Fruit fly (Drosophila melanogaster) whole organism, prepupa: ENCODE measurements around the gene Gr10b.

Experiments
- CG10631 ChIP-seq: fragments of 200-800 bp; sonication (Bioruptor generic); optimal IDR thresholded peaks from 2 replicates; lab custom pipeline; 2016; ENCODE audit warnings: missing biosample characterization, missing genetic modification characterization
- CG11762 ChIP-seq: fragments of 200-800 bp; sonication (Bioruptor generic); optimal IDR thresholded peaks from 3 replicates; lab custom pipeline; 2016; ENCODE audit warnings: missing biosample characterization, missing genetic modification characterization; ENCODE audit not compliant: insufficient read depth
- CG11902 ChIP-seq: fragments of 200-800 bp; sonication (Bioruptor generic); optimal IDR thresholded peaks from 3 replicates; lab custom pipeline; 2016; ENCODE audit warnings: missing biosample characterization, missing genetic modification characterization
- CG15336 ChIP-seq: fragments of 200-800 bp; sonication (Bioruptor generic); IDR thresholded peaks from 2 replicates; pipeline ENCODE4 v1.3.6; 2022; ENCODE audit warnings: missing biosample characterization, missing genetic modification characterization
- CG1621 ChIP-seq: fragments of 200-800 bp; sonication (Bioruptor generic); optimal IDR thresholded peaks from 3 replicates; lab custom pipeline; 2018; ENCODE audit warnings: missing biosample characterization, mild to moderate bottlenecking, missing genetic modification characterization
- CG31627 ChIP-seq: fragments of 200-800 bp; sonication (Bioruptor generic); optimal IDR thresholded peaks from 3 replicates; lab custom pipeline; 2016; ENCODE audit warnings: missing biosample characterization, missing genetic modification characterization
- CG34406 ChIP-seq: fragments of 200-800 bp; sonication (Bioruptor generic); optimal IDR thresholded peaks from 3 replicates; lab custom pipeline; 2016; ENCODE audit warnings: missing biosample characterization, missing genetic modification characterization
- CG3919 ChIP-seq: fragments of 200-800 bp; sonication (Bioruptor generic); optimal IDR thresholded peaks from 3 replicates; lab custom pipeline; 2016; ENCODE audit warnings: missing biosample characterization, missing genetic modification characterization
- CG4318 ChIP-seq: fragments of 200-800 bp; sonication (Bioruptor generic); optimal IDR thresholded peaks from 3 replicates; lab custom pipeline; 2017; ENCODE audit warnings: missing biosample characterization, mild to moderate bottlenecking, missing genetic modification characterization
- CG6163 ChIP-seq: fragments of 200-800 bp; sonication (Bioruptor generic); IDR thresholded peaks from 3 replicates; pipeline ENCODE4 v1.3.6; 2022; ENCODE audit warnings: missing biosample characterization, missing genetic modification characterization
- CG6276 ChIP-seq: fragments of 200-800 bp; sonication (Bioruptor generic); optimal IDR thresholded peaks from 2 replicates; lab custom pipeline; 2017; ENCODE audit warnings: missing biosample characterization, mild to moderate bottlenecking, missing genetic modification characterization
- CG6792 ChIP-seq: fragments of 200-800 bp; sonication (Bioruptor generic); optimal IDR thresholded peaks from 3 replicates; lab custom pipeline; 2016; ENCODE audit warnings: missing biosample characterization, missing genetic modification characterization
- CG6808 ChIP-seq: fragments of 200-800 bp; sonication (Bioruptor generic); optimal IDR thresholded peaks from 3 replicates; lab custom pipeline; 2017; ENCODE audit warnings: missing biosample characterization, missing genetic modification characterization, mild to moderate bottlenecking, moderate library complexity, missing genetic modification reagents
- CG6854 ChIP-seq: fragments of 200-800 bp; sonication (Bioruptor generic); optimal IDR thresholded peaks from 2 replicates; lab custom pipeline; 2017; ENCODE audit warnings: missing biosample characterization, mild to moderate bottlenecking, missing genetic modification characterization
- CG8319 ChIP-seq: fragments of 200-800 bp; sonication (Bioruptor generic); optimal IDR thresholded peaks from 3 replicates; lab custom pipeline; 2016; ENCODE audit warnings: missing biosample characterization, missing genetic modification characterization
- CG8632 ChIP-seq: fragments of 200-800 bp; sonication (Bioruptor generic); optimal IDR thresholded peaks from 3 replicates; lab custom pipeline; 2016; ENCODE audit warnings: missing biosample characterization, missing genetic modification characterization
- Eip78C ChIP-seq: fragments of 200-800 bp; sonication (Bioruptor generic); peaks from one replicate; lab custom pipeline; 2016; ENCODE audit warnings: missing biosample characterization, missing genetic modification characterization
- Eip93F ChIP-seq: fragments of 200-800 bp; sonication (Bioruptor generic); optimal IDR thresholded peaks from 2 replicates; lab custom pipeline; 2016; ENCODE audit warnings: missing biosample characterization, mild to moderate bottlenecking, missing genetic modification characterization
- Ets21C ChIP-seq: fragments of 200-800 bp; sonication (Bioruptor generic); optimal IDR thresholded peaks from 3 replicates; lab custom pipeline; 2016; ENCODE audit warnings: missing biosample characterization, missing genetic modification characterization
- Ets96B ChIP-seq: fragments of 200-800 bp; optimal IDR thresholded peaks from 2 replicates; lab custom pipeline; 2019; ENCODE audit warnings: missing biosample characterization, mild to moderate bottlenecking, missing genetic modification characterization, moderate library complexity
- Gug ChIP-seq: fragments of 200-800 bp; sonication (Bioruptor generic); IDR thresholded peaks from 2 replicates; pipeline ENCODE4 v1.3.6; 2022; ENCODE audit warnings: missing biosample characterization, missing genetic modification characterization
- Hr38 ChIP-seq: sonication (Bioruptor generic); optimal IDR thresholded peaks from 2 replicates; lab custom pipeline; 2016; ENCODE audit warnings: missing biosample characterization, missing genetic modification characterization
- Hr4 ChIP-seq: fragments of 200-800 bp; sonication (Bioruptor generic); optimal IDR thresholded peaks from 3 replicates; lab custom pipeline; 2016; ENCODE audit warnings: missing biosample characterization, missing genetic modification characterization
- Lpt ChIP-seq: fragments of 200-800 bp; sonication (Bioruptor generic); optimal IDR thresholded peaks from 3 replicates; lab custom pipeline; 2016; ENCODE audit warnings: missing biosample characterization, missing genetic modification characterization
- Met ChIP-seq: fragments of 200-800 bp; sonication (Bioruptor generic); optimal IDR thresholded peaks from 3 replicates; lab custom pipeline; 2016; ENCODE audit warnings: missing biosample characterization, missing genetic modification characterization
- OdsH ChIP-seq: fragments of 200-800 bp; sonication (Bioruptor generic); optimal IDR thresholded peaks from 3 replicates; lab custom pipeline; 2016; ENCODE audit warnings: missing biosample characterization, missing genetic modification characterization
- Smox ChIP-seq: fragments of 200-800 bp; sonication (Bioruptor generic); optimal IDR thresholded peaks from 3 replicates; lab custom pipeline; 2016; ENCODE audit warnings: missing biosample characterization, missing genetic modification characterization
- Sox102F ChIP-seq: fragments of 200-800 bp; sonication (Bioruptor generic); optimal IDR thresholded peaks from 2 replicates; lab custom pipeline; 2016; ENCODE audit warnings: missing biosample characterization, mild to moderate bottlenecking, missing genetic modification characterization
- Sox14 ChIP-seq: fragments of 200-800 bp; sonication (Bioruptor generic); optimal IDR thresholded peaks from 3 replicates; lab custom pipeline; 2016; ENCODE audit warnings: missing biosample characterization, missing genetic modification characterization
- Sox15 ChIP-seq: fragments of 200-800 bp; sonication (Bioruptor generic); optimal IDR thresholded peaks from 3 replicates; lab custom pipeline; 2016; ENCODE audit warnings: missing biosample characterization, missing genetic modification characterization
- achi ChIP-seq: fragments of 200-800 bp; sonication (Bioruptor generic); optimal IDR thresholded peaks from 3 replicates; lab custom pipeline; 2016; ENCODE audit warnings: missing biosample characterization, missing genetic modification characterization
- acj6 ChIP-seq: fragments of 200-800 bp; sonication (Bioruptor generic); optimal IDR thresholded peaks from 3 replicates; lab custom pipeline; 2016; ENCODE audit warnings: missing biosample characterization, missing genetic modification characterization
- cyc ChIP-seq: fragments of 200-800 bp; sonication (Bioruptor generic); optimal IDR thresholded peaks from 3 replicates; lab custom pipeline; 2016; ENCODE audit warnings: missing biosample characterization, missing genetic modification characterization
- dac ChIP-seq: fragments of 200-800 bp; sonication (Bioruptor generic); optimal IDR thresholded peaks from 2 replicates; lab custom pipeline; 2017; ENCODE audit warnings: missing biosample characterization, mild to moderate bottlenecking, missing genetic modification characterization
- dsx ChIP-seq: fragments of 200-800 bp; optimal IDR thresholded peaks from 3 replicates; lab custom pipeline; 2019; ENCODE audit warnings: missing biosample characterization, mild to moderate bottlenecking, missing genetic modification characterization, moderate library complexity; ENCODE audit not compliant: poor library complexity, severe bottlenecking
- esn ChIP-seq: fragments of 200-800 bp; sonication (Bioruptor generic); optimal IDR thresholded peaks from 2 replicates; lab custom pipeline; 2016; ENCODE audit warnings: missing biosample characterization, mild to moderate bottlenecking, missing genetic modification characterization, moderate library complexity
- fd59A ChIP-seq: fragments of 200-800 bp; sonication (Bioruptor generic); optimal IDR thresholded peaks from 2 replicates; lab custom pipeline; 2017; ENCODE audit warnings: missing biosample characterization, mild to moderate bottlenecking, missing genetic modification characterization, missing genetic modification reagents
- fd85E ChIP-seq: fragments of 200-800 bp; sonication (Bioruptor generic); optimal IDR thresholded peaks from 3 replicates; lab custom pipeline; 2016; ENCODE audit warnings: missing biosample characterization, missing genetic modification characterization
- fkh ChIP-seq: fragments of 200-800 bp; sonication (Bioruptor generic); optimal IDR thresholded peaks from 3 replicates; lab custom pipeline; 2017; ENCODE audit warnings: missing biosample characterization, mild to moderate bottlenecking, missing genetic modification characterization, moderate library complexity
- lz ChIP-seq: fragments of 200-800 bp; sonication (Bioruptor generic); optimal IDR thresholded peaks from 3 replicates; lab custom pipeline; 2016; ENCODE audit warnings: missing biosample characterization, missing genetic modification characterization
- net ChIP-seq: fragments of 200-800 bp; sonication (Bioruptor generic); optimal IDR thresholded peaks from 3 replicates; lab custom pipeline; 2016; ENCODE audit warnings: missing biosample characterization, missing genetic modification characterization
- pdm3 ChIP-seq: fragments of 200-800 bp; sonication (Bioruptor generic); optimal IDR thresholded peaks from 3 replicates; lab custom pipeline; 2016; ENCODE audit warnings: missing biosample characterization, missing genetic modification characterization
- salr ChIP-seq, 2 experiments: fragments of 200-800 bp; sonication (Bioruptor generic); optimal IDR thresholded peaks; 3 replicates each; lab custom pipeline; 2016 to 2018; ENCODE audit warnings: missing biosample characterization in 2 of 2, missing genetic modification characterization in 2 of 2, mild to moderate bottlenecking in 1 of 2
- spab ChIP-seq: fragments of 200-800 bp; sonication (Bioruptor generic); optimal IDR thresholded peaks from 2 replicates; lab custom pipeline; 2017; ENCODE audit warnings: missing biosample characterization, mild to moderate bottlenecking, missing genetic modification characterization, missing genetic modification reagents
- ss ChIP-seq, 2 experiments: fragments of 200-800 bp; sonication (Bioruptor generic); optimal IDR thresholded peaks; 2 replicates in 1 of 2; 3 replicates in 1 of 2; lab custom pipeline; 2017 to 2018; ENCODE audit warnings: mild to moderate bottlenecking in 2 of 2, missing biosample characterization in 2 of 2, missing genetic modification characterization in 2 of 2, moderate library complexity in 1 of 2
- svp ChIP-seq: fragments of 200-800 bp; sonication (Bioruptor generic); peaks from one replicate; lab custom pipeline; 2016; ENCODE audit warnings: missing biosample characterization, missing genetic modification characterization
- topi ChIP-seq: fragments of 200-800 bp; sonication (Bioruptor generic); optimal IDR thresholded peaks from 3 replicates; lab custom pipeline; 2016; ENCODE audit warnings: missing biosample characterization, missing genetic modification characterization

Gr10b gene

dm6 chrX:11450406-11450805 lies 37.4 kb upstream of the Gr10b start:
- TF ChIP-seq net (GFP tag; lab: Kevin White, UChicago) (no peak), Eip78C (peak; percentile 69), dsx (GFP tag; lab: Kevin White, UChicago) (no peak), fd59A (GFP tag; lab: Kevin White, UChicago) (no peak), svp (peak; percentile 59), CG6808 (GFP tag; lab: Kevin White, UChicago) (no peak), CG11902 (no peak), CG8319 (GFP tag; lab: Kevin White, UChicago) (no peak), CG34406 (GFP tag; lab: Kevin White, UChicago) (no peak), acj6 (GFP tag; lab: Kevin White, UChicago) (no peak), ss (GFP tag; optimal IDR thresholded peaks at IDR 0.05; lab: Kevin White, UChicago) (no peak), Smox (no peak), Sox102F (GFP tag; lab: Kevin White, UChicago) (no peak), CG1621 (tag; lab: Kevin White, UChicago) (no peak), lz (no peak), fkh (GFP tag; lab: Kevin White, UChicago) (no peak), spab (no peak), CG4318 (no peak), pdm3 (GFP tag; lab: Kevin White, UChicago) (peak; percentile 23), fd85E (GFP tag; lab: Kevin White, UChicago) (no peak)
- TF ChIP-seq, all 60 proteins: peak for 3

DNA sequence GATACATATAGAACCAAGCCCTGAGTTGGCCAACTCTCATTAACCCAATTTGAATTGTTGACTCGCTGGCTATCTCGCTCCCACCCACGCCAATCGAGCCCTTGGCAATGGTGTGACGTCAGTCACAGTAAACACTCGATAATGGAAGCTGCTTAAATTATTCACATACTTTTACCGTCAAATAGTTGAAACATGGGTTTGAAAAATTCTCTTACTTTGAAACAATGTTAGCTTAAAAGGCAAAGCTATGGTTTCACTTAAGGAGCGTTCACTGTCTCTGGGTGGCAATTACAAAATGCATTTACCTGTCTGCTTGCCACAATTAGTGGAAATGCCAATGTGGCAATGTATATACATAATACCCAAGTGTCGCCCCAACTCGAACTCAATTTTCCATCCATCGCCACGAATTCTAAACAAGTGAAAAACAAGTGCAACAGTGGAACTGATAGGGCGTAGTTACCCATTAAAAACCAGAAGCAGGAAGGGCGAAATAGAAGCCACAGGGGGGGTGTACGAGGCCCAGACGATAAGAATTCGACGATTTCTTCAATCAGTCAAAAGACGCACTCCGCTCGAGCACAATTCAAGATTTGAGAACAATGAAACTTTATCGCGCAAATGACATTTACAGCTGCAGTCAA lies 36.6 kb upstream of the Gr10b start:
- peak; percentile 29 for TF ChIP-seq CG10631
- TF ChIP-seq CG6276 (GFP tag; lab: Kevin White, UChicago) = peak; percentile 52
- peak; percentile 77 for TF ChIP-seq Eip93F (GFP tag; lab: Kevin White, UChicago)
- TF ChIP-seq spab = no peak
- no peak for TF ChIP-seq fd59A (GFP tag; lab: Kevin White, UChicago)
- no peak for TF ChIP-seq fd85E (GFP tag; lab: Kevin White, UChicago)
- TF ChIP-seq Sox14 (GFP tag; lab: Kevin White, UChicago) = peak; percentile 79
- TF ChIP-seq CG6808 (GFP tag; lab: Kevin White, UChicago) = peak; percentile 22
- TF ChIP-seq CG3919 (GFP tag; lab: Kevin White, UChicago) = peak; percentile 73
- TF ChIP-seq ss (GFP tag; optimal IDR thresholded peaks at IDR 0.05; lab: Kevin White, UChicago) = no peak
- peak; percentile 54 for TF ChIP-seq fkh (GFP tag; lab: Kevin White, UChicago)
- peak; percentile 70 for TF ChIP-seq pdm3 (GFP tag; lab: Kevin White, UChicago)
- peak; percentile 90 for TF ChIP-seq CG31627
- peak; percentile 66 for TF ChIP-seq CG34406 (GFP tag; lab: Kevin White, UChicago)
- peak; percentile 56 for TF ChIP-seq Sox15 (GFP tag; lab: Kevin White, UChicago)
- TF ChIP-seq Met = peak; percentile 88
- peak; percentile 52 for TF ChIP-seq CG6854
- TF ChIP-seq achi = peak; percentile 57
- no peak for TF ChIP-seq dac (GFP tag; lab: Kevin White, UChicago)
- no peak for TF ChIP-seq Hr38
- TF ChIP-seq net (GFP tag; lab: Kevin White, UChicago) = peak; percentile 61
- TF ChIP-seq salr (GFP tag; optimal IDR thresholded peaks at IDR 0.05; lab: Kevin White, UChicago) = no peak
- TF ChIP-seq esn = peak; percentile 87
- peak; percentile 58 for TF ChIP-seq CG8632 (GFP tag; lab: Kevin White, UChicago)
- TF ChIP-seq topi = peak; percentile 89
- TF ChIP-seq CG11902 = peak; percentile 74
- TF ChIP-seq Ets96B = peak; percentile 2
- TF ChIP-seq CG6163 = peak; percentile 80
- peak; percentile 69 for TF ChIP-seq Gug (GFP tag; lab: Robert Waterston, UW)
- no peak for TF ChIP-seq CG4318
- peak; percentile 64 for TF ChIP-seq Hr4 (GFP tag; lab: Kevin White, UChicago)
- TF ChIP-seq CG6792 (GFP tag; lab: Kevin White, UChicago) = peak; percentile 72
- TF ChIP-seq CG15336 (GFP tag; lab: Robert Waterston, UW) = peak; percentile 70
- peak; percentile 59 for TF ChIP-seq acj6 (GFP tag; lab: Kevin White, UChicago)
- TF ChIP-seq dsx (GFP tag; lab: Kevin White, UChicago) = peak; percentile 21
- peak; percentile 80 for TF ChIP-seq Ets21C (GFP tag; lab: Kevin White, UChicago)
- peak; percentile 89 for TF ChIP-seq cyc (GFP tag; lab: Kevin White, UChicago)
- peak; percentile 57 for TF ChIP-seq OdsH (GFP tag; lab: Kevin White, UChicago)
- peak; percentile 86 for TF ChIP-seq Smox
- peak; percentile 10 for TF ChIP-seq Lpt (GFP tag; lab: Kevin White, UChicago)
- peak; percentile 27 for TF ChIP-seq CG11762 (GFP tag; lab: Kevin White, UChicago)
